Fruit fly (Drosophila melanogaster) ovary, adult (tissue): ENCODE data around the gene Mtr3.

Experiments
- CG17801 ChIP-seq: fragments of 200-800 bp; optimal IDR thresholded peaks from 2 replicates; lab custom pipeline; 2019; ENCODE audit warnings: missing biosample characterization, mild to moderate bottlenecking, missing genetic modification characterization, moderate library complexity; ENCODE audit not compliant: partially characterized antibody

The Mtr3 gene

DNA sequence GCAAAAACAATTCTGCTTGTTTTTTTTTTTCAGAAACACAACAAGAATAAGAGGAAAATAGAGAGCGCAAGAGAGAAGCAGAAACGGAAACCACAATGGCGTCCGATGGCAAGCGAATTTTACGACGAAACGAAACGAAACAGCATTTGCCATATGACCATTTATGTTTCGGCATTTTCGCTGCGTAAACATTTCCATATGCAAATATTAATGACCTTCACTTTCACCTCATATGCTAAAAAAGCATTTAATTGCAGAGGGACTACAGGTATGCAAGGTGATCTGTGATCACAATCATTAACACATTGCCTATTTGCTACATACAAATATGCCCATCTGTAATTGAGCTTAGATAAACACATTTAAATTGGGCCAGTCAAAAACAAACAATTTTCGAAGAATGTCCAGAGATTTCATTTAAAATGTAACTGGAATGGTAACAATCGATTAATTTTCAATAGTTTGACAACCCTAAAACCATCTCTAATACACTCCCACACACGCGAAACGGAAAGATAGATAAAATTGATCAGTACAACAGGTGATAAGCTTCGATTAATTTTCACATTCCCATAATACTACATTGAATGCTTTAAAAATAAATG lies 7.3 kb downstream of the Mtr3 start:
- peak; percentile 59 for TF ChIP-seq CG17801 (GFP tag; lab: Kevin White, UChicago)

dm6 chr3L:19905427-19905826 lies 8.1 kb downstream of the Mtr3 start:
- TF ChIP-seq CG17801 (GFP tag; lab: Kevin White, UChicago) = no peak

- TF ChIP-seq CG17801 (GFP tag; lab: Kevin White, UChicago) = peak; percentile 25
Measured at dm6 chr3L:19904411-19905135, 8.9 kb downstream of the Mtr3 start.

- TF ChIP-seq CG17801 (GFP tag; lab: Kevin White, UChicago) = no peak
Measured at dm6 chr3L:19903400-19903846, 10.1 kb downstream of the Mtr3 start.

- peak; percentile 50 for TF ChIP-seq CG17801 (GFP tag; lab: Kevin White, UChicago)
Measured at dm6 chr3L:19902560-19903399, 10.7 kb downstream of the Mtr3 start.

dm6 chr3L:19901486-19902255 lies 11.8 kb downstream of the Mtr3 start:
- no peak for TF ChIP-seq CG17801 (GFP tag; lab: Kevin White, UChicago)

DNA sequence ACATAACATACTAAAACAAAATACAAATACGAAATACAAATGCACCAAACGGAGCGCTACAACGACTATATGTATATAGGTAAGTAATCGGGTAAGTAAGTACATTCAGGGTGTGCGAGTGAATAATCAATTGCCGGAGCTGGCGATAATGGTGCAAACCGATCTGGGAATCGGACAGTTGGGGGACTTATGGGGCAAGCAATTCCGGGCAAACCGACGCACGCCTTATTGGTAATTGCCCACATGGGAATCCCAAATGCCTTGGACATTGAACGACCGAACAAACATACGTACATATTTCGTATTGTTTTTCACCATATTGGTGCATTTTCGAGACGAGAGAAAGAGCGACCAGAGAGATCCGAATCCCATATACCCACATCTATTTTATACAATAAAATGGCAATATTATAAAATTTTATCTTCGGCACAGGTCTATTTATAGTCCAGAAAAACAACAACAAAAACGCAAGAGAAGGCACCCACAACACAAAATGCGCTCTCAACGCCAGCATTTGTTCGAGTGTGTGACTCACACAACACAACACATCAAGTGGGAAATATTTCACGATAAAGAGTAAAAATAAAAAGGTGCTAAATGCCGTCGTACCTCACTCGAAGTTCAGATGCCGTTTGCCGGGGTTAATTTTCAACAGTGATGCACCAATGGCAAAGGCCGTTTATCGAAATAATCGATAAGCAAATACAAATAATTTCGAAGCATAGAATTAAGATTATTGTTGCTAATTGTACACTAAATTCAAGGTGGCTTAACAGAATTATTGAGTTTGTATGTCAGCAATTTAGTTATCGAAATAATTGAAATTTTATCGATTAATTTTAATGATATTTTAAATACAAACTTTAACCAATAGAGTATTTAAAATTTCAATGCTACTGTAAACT lies 13.1 kb downstream of the Mtr3 start:
- TF ChIP-seq CG17801 (GFP tag; lab: Kevin White, UChicago) = no peak

DNA sequence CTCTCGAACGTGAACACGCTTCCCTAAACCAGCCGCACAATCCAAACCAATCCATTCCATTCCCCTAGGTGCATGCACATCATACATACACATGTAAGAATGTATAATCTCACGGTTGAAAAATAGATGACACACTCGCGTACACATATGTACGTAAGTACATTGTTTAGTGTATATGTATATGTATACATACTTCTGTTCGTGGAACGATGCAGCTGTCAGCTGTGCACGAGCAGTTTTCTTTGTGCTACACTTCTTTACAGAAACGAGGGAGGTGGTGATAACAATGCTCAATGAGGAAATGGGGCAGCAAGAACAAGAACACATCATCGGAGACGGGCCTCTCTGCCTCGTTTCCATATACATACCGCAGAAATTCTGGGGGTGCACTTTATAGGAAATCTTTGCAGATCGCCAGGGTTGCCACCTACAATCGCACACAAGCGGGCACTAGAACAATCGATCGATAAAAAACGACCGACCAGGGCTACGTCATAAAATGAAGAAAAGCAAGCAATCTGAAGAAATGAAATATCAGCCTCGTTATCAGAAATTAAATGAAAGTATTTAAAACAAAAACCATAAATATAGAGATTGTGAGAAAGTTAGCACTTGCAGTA lies 14.1 kb downstream of the Mtr3 start:
- no peak for TF ChIP-seq CG17801 (GFP tag; lab: Kevin White, UChicago)

DNA sequence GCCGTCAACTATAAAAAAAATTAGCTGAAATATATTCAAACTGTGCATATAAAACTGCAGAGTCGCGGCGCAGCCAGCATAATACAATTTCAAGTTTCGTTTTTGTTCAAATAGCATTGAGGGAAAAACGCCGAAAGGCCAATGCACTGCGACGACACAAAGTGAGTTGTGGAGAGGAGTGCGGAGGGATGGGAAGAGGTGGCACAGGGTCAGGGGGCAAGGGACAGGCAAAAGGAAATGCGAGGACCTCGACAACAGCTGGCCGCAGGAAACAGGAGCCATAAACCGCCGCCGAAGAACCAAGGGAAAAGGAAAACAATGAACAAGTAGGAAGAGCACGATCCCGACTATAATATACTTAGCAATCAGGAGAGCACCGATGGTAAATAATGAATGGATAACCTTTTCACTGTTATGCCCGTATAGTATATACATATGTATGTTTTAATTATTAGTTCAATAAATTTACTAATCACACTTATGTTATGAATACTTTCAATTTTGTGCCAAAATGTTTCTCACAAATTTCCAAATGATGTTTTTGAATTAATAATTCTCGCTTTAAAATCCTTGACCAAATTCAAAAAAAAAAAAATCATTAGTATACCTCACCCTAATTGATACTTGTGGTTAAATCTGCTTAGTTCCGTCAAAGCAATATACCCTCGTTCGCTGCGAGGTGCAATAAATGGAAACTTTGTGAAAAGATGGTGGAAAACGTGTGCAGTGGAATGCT lies 14.8 kb downstream of the Mtr3 start:
- no peak for TF ChIP-seq CG17801 (GFP tag; lab: Kevin White, UChicago)

DNA sequence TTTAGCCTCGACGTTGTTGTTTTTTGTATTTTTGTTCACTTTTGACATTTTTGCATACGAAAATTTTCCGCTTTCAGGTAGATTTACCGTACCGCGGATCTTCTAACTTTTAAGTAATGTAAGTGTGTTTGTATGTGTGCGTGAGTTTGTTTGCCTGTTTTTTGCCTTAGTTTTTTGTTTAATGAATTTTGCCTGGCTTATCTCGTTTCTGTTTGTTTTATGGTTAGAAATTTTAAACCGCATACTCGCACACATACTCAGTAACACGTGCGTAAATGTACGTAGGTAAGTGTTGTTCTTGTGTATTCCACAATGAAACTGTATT lies 15.9 kb downstream of the Mtr3 start:
- no peak for TF ChIP-seq CG17801 (GFP tag; lab: Kevin White, UChicago)

DNA sequence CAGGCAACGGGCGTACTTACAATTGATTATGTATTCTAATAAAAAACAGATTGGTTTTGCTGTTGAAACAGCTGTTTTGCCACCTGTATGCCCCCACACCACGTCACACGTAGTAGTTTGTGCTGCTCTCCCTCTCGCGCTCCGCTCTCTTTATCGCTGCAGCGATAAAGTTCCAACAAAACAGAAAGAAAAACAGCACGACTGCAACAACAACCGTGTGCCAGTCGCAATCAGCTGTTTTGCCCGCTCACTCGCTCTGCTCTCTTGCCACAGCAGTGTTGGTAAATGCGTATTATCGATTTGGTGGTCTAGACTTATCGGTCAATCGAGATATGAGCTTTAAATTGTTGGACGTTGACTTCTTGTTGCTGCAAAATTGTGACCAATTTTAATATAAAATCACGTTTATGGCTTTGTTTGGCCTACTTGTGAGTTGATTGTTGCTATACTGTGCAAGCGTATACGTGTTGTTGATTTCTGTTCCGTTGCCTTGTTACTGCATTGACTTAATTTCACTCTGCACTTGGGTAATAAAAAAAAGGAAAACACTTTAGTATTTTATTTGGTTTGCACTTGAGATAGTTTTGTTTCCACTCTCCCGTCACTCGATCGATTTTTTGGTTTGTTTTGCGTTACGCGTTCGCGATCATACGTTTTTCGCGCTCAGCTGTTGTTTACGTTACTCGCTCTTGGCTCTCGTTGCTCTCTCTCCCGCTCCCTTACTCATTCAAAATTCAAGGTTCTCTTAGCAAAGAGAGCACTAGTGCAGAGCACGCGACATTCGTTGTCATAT lies 16.4 kb downstream of the Mtr3 start:
- TF ChIP-seq CG17801 (GFP tag; lab: Kevin White, UChicago) = peak; percentile 76

dm6 chr3L:19896280-19896891 lies 17.1 kb downstream of the Mtr3 start:
- TF ChIP-seq CG17801 (GFP tag; lab: Kevin White, UChicago) = no peak
